Worm (Caenorhabditis elegans): Measurements from ENCODE around the gene usp-14.

DNA sequence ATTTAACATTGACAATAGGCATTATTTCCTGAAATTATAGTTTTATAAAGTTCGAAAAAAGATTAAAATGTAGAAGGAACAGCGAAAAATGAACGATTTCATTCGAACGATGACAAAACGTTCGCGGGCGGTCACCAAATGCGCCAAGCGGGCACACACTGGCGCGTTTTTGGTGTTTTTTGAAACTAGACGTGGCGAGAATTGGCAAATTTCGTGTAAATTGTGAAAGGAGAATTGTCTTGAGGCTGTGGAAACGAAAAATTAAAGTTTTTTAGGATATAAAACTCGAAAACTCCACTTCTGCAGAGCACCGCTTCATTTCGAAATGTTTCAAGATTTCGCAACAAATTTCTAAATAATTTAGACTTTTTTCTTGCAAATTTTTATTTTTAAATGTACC is at the start of gene usp-14:
- no peak for TF ChIP-seq F39B2.1 (GFP tag; IDR thresholded peaks at IDR 0.05)
- TF ChIP-seq die-1 (tag; optimal IDR thresholded peaks at IDR 0.05), result no peak

Data from whole organism, young adult.